Fruit fly (Drosophila melanogaster) whole organism, embryonic: ENCODE measurements around the gene CG15431.

Experiments
- Ada2b ChIP-seq: fragments of 200-800 bp; sonication (Bioruptor generic); IDR thresholded peaks from 2 replicates; pipeline ENCODE4 v1.3.6; 2022; ENCODE audit warnings: missing biosample characterization, missing genetic modification characterization
- Asciz ChIP-seq: fragments of 200-800 bp; sonication (Bioruptor generic); optimal IDR thresholded peaks from 2 replicates; lab custom pipeline; 2017; ENCODE audit warnings: missing biosample characterization, mild to moderate bottlenecking, missing genetic modification characterization, missing genetic modification reagents
- CG10321 ChIP-seq: fragments of 200-800 bp; sonication (Bioruptor generic); IDR thresholded peaks from 2 replicates; pipeline ENCODE4 v1.3.6; 2022; ENCODE audit warnings: missing biosample characterization, missing genetic modification characterization
- CG10565 ChIP-seq: fragments of 200-800 bp; sonication (Bioruptor generic); optimal IDR thresholded peaks from 3 replicates; lab custom pipeline; 2016; ENCODE audit warnings: missing biosample characterization, mild to moderate bottlenecking, missing genetic modification characterization
- CG1529 ChIP-seq: fragments of 200-800 bp; sonication (Bioruptor generic); optimal IDR thresholded peaks from 3 replicates; lab custom pipeline; 2018; ENCODE audit warnings: missing biosample characterization, missing genetic modification characterization
- CG15514 ChIP-seq: fragments of 200-800 bp; sonication (Bioruptor generic); optimal IDR thresholded peaks from 3 replicates; lab custom pipeline; 2017; ENCODE audit warnings: missing biosample characterization, missing genetic modification characterization, mild to moderate bottlenecking, moderate library complexity, missing genetic modification reagents
- CG1602 ChIP-seq: fragments of 200-800 bp; sonication (Bioruptor generic); optimal IDR thresholded peaks from 3 replicates; lab custom pipeline; 2016; ENCODE audit warnings: missing biosample characterization, missing genetic modification characterization
- CG1603 ChIP-seq: fragments of 200-800 bp; sonication (Bioruptor generic); optimal IDR thresholded peaks from 2 replicates; lab custom pipeline; 2019; ENCODE audit warnings: missing biosample characterization, mild to moderate bottlenecking, missing genetic modification characterization, moderate library complexity
- CG17568 ChIP-seq: fragments of 200-800 bp; sonication (Bioruptor generic); optimal IDR thresholded peaks from 2 replicates; lab custom pipeline; 2018; ENCODE audit warnings: missing biosample characterization, mild to moderate bottlenecking, missing genetic modification characterization, moderate library complexity
- CG30020 ChIP-seq: fragments of 200-800 bp; optimal IDR thresholded peaks from 2 replicates; lab custom pipeline; 2019; ENCODE audit warnings: missing biosample characterization, mild to moderate bottlenecking, missing genetic modification characterization, moderate library complexity
- CG4360 ChIP-seq: fragments of 200-800 bp; sonication (Bioruptor generic); IDR thresholded peaks from 2 replicates; pipeline ENCODE4 v1.3.6; 2022; ENCODE audit warnings: missing biosample characterization, missing genetic modification characterization
- CG6254 ChIP-seq: fragments of 200-800 bp; sonication (Bioruptor generic); optimal IDR thresholded peaks from 3 replicates; lab custom pipeline; 2017; ENCODE audit warnings: mild to moderate bottlenecking, missing biosample characterization, missing genetic modification reagents, missing genetic modification characterization
- CG6765 ChIP-seq: fragments of 200-800 bp; sonication (Bioruptor generic); optimal IDR thresholded peaks from 3 replicates; lab custom pipeline; 2017; ENCODE audit warnings: missing biosample characterization, mild to moderate bottlenecking, missing genetic modification characterization
- CG6813 ChIP-seq: fragments of 200-800 bp; sonication (Bioruptor generic); optimal IDR thresholded peaks from 2 replicates; lab custom pipeline; 2017; ENCODE audit warnings: missing biosample characterization, missing genetic modification characterization, mild to moderate bottlenecking, moderate library complexity, missing genetic modification reagents
- CG7786 ChIP-seq: fragments of 200-800 bp; sonication (Bioruptor generic); optimal IDR thresholded peaks from 2 replicates; lab custom pipeline; 2016; ENCODE audit warnings: missing biosample characterization, missing genetic modification characterization
- CG8765 ChIP-seq: fragments of 200-800 bp; sonication (Bioruptor generic); IDR thresholded peaks from 2 replicates; pipeline ENCODE4 v1.3.6; 2022; ENCODE audit warnings: missing biosample characterization, missing genetic modification characterization
- CrebB ChIP-seq: fragments of 200-800 bp; sonication (Bioruptor generic); optimal IDR thresholded peaks from 3 replicates; lab custom pipeline; 2018; ENCODE audit warnings: missing biosample characterization, mild to moderate bottlenecking, missing genetic modification characterization
- Dp ChIP-seq: fragments of 200-800 bp; sonication (Bioruptor generic); optimal IDR thresholded peaks from 2 replicates; lab custom pipeline; 2018; ENCODE audit warnings: missing biosample characterization, mild to moderate bottlenecking, missing genetic modification characterization, moderate library complexity
- ERR ChIP-seq: fragments of 200-800 bp; sonication (Bioruptor generic); optimal IDR thresholded peaks from 2 replicates; lab custom pipeline; 2016; ENCODE audit warnings: missing biosample characterization, missing genetic modification characterization
- HLH3B ChIP-seq: fragments of 200-800 bp; sonication (Bioruptor generic); IDR thresholded peaks from 2 replicates; pipeline ENCODE4 v1.3.6; 2022; ENCODE audit warnings: missing biosample characterization, missing genetic modification characterization
- HLHmδ ChIP-seq: fragments of 200-800 bp; sonication (Bioruptor generic); optimal IDR thresholded peaks from 2 replicates; lab custom pipeline; 2018; ENCODE audit warnings: missing biosample characterization, mild to moderate bottlenecking, missing genetic modification characterization, moderate library complexity
- Hey ChIP-seq: fragments of 200-800 bp; sonication (Bioruptor generic); optimal IDR thresholded peaks from 3 replicates; lab custom pipeline; 2018; ENCODE audit warnings: missing biosample characterization, mild to moderate bottlenecking, missing genetic modification characterization
- Hmx ChIP-seq: fragments of 200-800 bp; sonication (Bioruptor generic); optimal IDR thresholded peaks from 2 replicates; lab custom pipeline; 2016; ENCODE audit warnings: missing biosample characterization, missing genetic modification characterization
- Hsf ChIP-seq: fragments of 200-800 bp; sonication (Bioruptor generic); optimal IDR thresholded peaks from 3 replicates; lab custom pipeline; 2016; ENCODE audit warnings: missing biosample characterization, missing genetic modification characterization
- MESR4 ChIP-seq: fragments of 200-800 bp; sonication (Bioruptor generic); optimal IDR thresholded peaks from 2 replicates; lab custom pipeline; 2018; ENCODE audit warnings: missing biosample characterization, mild to moderate bottlenecking, missing genetic modification characterization, moderate library complexity
- Myb ChIP-seq: fragments of 200-800 bp; sonication (Bioruptor generic); optimal IDR thresholded peaks from 2 replicates; lab custom pipeline; 2016; ENCODE audit warnings: missing biosample characterization, missing genetic modification characterization
- Opbp ChIP-seq: fragments of 200-800 bp; sonication (Bioruptor generic); IDR thresholded peaks from 3 replicates; pipeline ENCODE4 v1.3.6; 2022; ENCODE audit warnings: missing biosample characterization, missing genetic modification characterization; ENCODE audit not compliant: partially characterized antibody
- Tbp ChIP-seq: fragments of >200 bp; optimal IDR thresholded peaks from 2 replicates; lab custom pipeline; 2018; ENCODE audit warnings: missing biosample characterization, missing genetic modification characterization
- Trl ChIP-seq, 3 experiments: fragments of >200 bp in 2 of 3; fragments of 200-800 bp in 1 of 3; sonication (Bioruptor generic) in 1 of 3; optimal IDR thresholded peaks; 2 replicates in 1 of 3; 3 replicates in 2 of 3; lab custom pipeline; 2016 to 2017; ENCODE audit warnings: missing biosample characterization in 1 of 3, missing genetic modification characterization in 1 of 3
- Usf ChIP-seq: fragments of 200-800 bp; sonication (Bioruptor generic); optimal IDR thresholded peaks from 2 replicates; lab custom pipeline; 2017; ENCODE audit warnings: missing genotype, missing biosample characterization, missing genetic modification characterization
- ac ChIP-seq: fragments of 200-800 bp; sonication (Bioruptor generic); optimal IDR thresholded peaks from 3 replicates; lab custom pipeline; 2017; ENCODE audit warnings: missing biosample characterization, mild to moderate bottlenecking, missing genetic modification characterization
- al ChIP-seq: fragments of 200-800 bp; sonication (Bioruptor generic); IDR thresholded peaks from 2 replicates; pipeline ENCODE4 v1.3.6; 2022; ENCODE audit warnings: missing biosample characterization, missing genetic modification characterization
- ap ChIP-seq: fragments of 200-800 bp; sonication (Bioruptor generic); IDR thresholded peaks from 2 replicates; pipeline ENCODE4 v1.3.6; 2022; ENCODE audit warnings: missing biosample characterization, missing genetic modification characterization
- corto ChIP-seq: fragments of 200-800 bp; sonication (Bioruptor generic); optimal IDR thresholded peaks from 2 replicates; lab custom pipeline; 2016; ENCODE audit warnings: missing biosample characterization, mild to moderate bottlenecking, missing genetic modification characterization, moderate library complexity
- gce ChIP-seq: fragments of 200-800 bp; sonication (Bioruptor generic); IDR thresholded peaks from 3 replicates; pipeline ENCODE4 v1.3.6; 2022; ENCODE audit warnings: missing biosample characterization, missing genetic modification characterization
- hth ChIP-seq: fragments of >200 bp; optimal IDR thresholded peaks from 2 replicates; lab custom pipeline; 2017; ENCODE audit warnings: inconsistent platforms
- jigr1 ChIP-seq: fragments of 200-800 bp; sonication (Bioruptor generic); IDR thresholded peaks from 3 replicates; pipeline ENCODE4 v1.3.6; 2022; ENCODE audit warnings: missing biosample characterization, missing genetic modification characterization
- kni ChIP-seq: fragments of 200-800 bp; sonication (Bioruptor generic); optimal IDR thresholded peaks from 3 replicates; lab custom pipeline; 2017; ENCODE audit warnings: mild to moderate bottlenecking, missing biosample characterization, missing genetic modification reagents, missing genetic modification characterization
- lab ChIP-seq: fragments of 200-800 bp; sonication (Bioruptor generic); optimal IDR thresholded peaks from 3 replicates; lab custom pipeline; 2017; ENCODE audit warnings: missing biosample characterization, missing genetic modification characterization, mild to moderate bottlenecking, moderate library complexity, missing genetic modification reagents
- nau ChIP-seq: fragments of 200-800 bp; sonication (Bioruptor generic); optimal IDR thresholded peaks from 3 replicates; lab custom pipeline; 2017; ENCODE audit warnings: missing biosample characterization, mild to moderate bottlenecking, missing genetic modification characterization, missing genetic modification reagents
- onecut ChIP-seq: fragments of 200-800 bp; sonication (Bioruptor generic); IDR thresholded peaks from 2 replicates; pipeline ENCODE4 v1.3.6; 2022; ENCODE audit warnings: missing biosample characterization, missing genetic modification characterization
- prd ChIP-seq, 3 experiments: fragments of >200 bp in 2 of 3; fragments of 200-800 bp in 1 of 3; sonication (Bioruptor generic) in 1 of 3; optimal IDR thresholded peaks in 2 of 3; IDR thresholded peaks in 1 of 3; 2 replicates in 2 of 3; 3 replicates in 1 of 3; pipeline versions ENCODE4 v1.3.6 to Lab custom; 2017 to 2022; ENCODE audit warnings: missing biosample characterization in 1 of 3, missing genetic modification characterization in 1 of 3
- repo ChIP-seq: fragments of 200-800 bp; sonication (Bioruptor generic); optimal IDR thresholded peaks from 2 replicates; lab custom pipeline; 2016; ENCODE audit warnings: missing biosample characterization, missing genetic modification characterization
- salm ChIP-seq: fragments of 200-800 bp; sonication (Bioruptor generic); optimal IDR thresholded peaks from 2 replicates; lab custom pipeline; 2018; ENCODE audit warnings: missing biosample characterization, mild to moderate bottlenecking, missing genetic modification characterization
- schlank ChIP-seq: fragments of 200-800 bp; sonication (Bioruptor generic); optimal IDR thresholded peaks from 2 replicates; lab custom pipeline; 2018; ENCODE audit warnings: missing biosample characterization, mild to moderate bottlenecking, missing genetic modification characterization
- sisA ChIP-seq: fragments of 200-800 bp; sonication (Bioruptor generic); IDR thresholded peaks from 2 replicates; pipeline ENCODE4 v1.3.6; 2022; ENCODE audit warnings: missing biosample characterization, missing genetic modification characterization
- stc ChIP-seq: fragments of 200-800 bp; sonication (Bioruptor generic); IDR thresholded peaks from 2 replicates; pipeline ENCODE4 v1.3.6; 2022; ENCODE audit warnings: missing biosample characterization, missing genetic modification characterization

Gene CG15431

dm6 chr2L:4458119-4459056 lies 17.3 kb upstream of the CG15431 start, which contains the start of gene RpL27A (continued):
- TF ChIP-seq CG7786 (GFP tag; lab: Kevin White, UChicago) (peak; percentile 40), ap (GFP tag; lab: Robert Waterston, UW) (peak; percentile 61), CG17568 (GFP tag; lab: Kevin White, UChicago) (no peak), CrebB (tag; lab: Kevin White, UChicago) (peak; percentile 86), CG1603 (tag; lab: Kevin White, UChicago) (peak; percentile 87), prd (optimal IDR thresholded peaks at IDR 0.05; lab: Kevin White, UChicago) (no peak), prd (GFP tag; IDR thresholded peaks at IDR 0.05; lab: Robert Waterston, UW) (peak; percentile 65), kni (GFP tag; lab: Kevin White, UChicago) (peak; percentile 63), MESR4 (peak; percentile 100), CG1602 (GFP tag; lab: Kevin White, UChicago) (peak; percentile 47), onecut (peak; percentile 88), Trl (optimal IDR thresholded peaks at IDR 0.05; lab: Kevin White, UChicago) (no peak), Trl (GFP tag; optimal IDR thresholded peaks at IDR 0.05; lab: Kevin White, UChicago) (peak; percentile 86), Dp (GFP tag; lab: Kevin White, UChicago) (peak; percentile 72), stc (GFP tag; lab: Robert Waterston, UW) (peak; percentile 79), Asciz (GFP tag; lab: Kevin White, UChicago) (peak; percentile 79), CG8765 (GFP tag; lab: Robert Waterston, UW) (no peak), Opbp (peak; percentile 100), hth (lab: Kevin White, UChicago) (no peak), HLHmδ (GFP tag; lab: Kevin White, UChicago) (peak; percentile 98), ERR (GFP tag; lab: Kevin White, UChicago) (peak; percentile 57), jigr1 (GFP tag; lab: Robert Waterston, UW) (0 out of 3 replicates have a peak, but pooled peaks have one; percentile 25), salm (tag; lab: Kevin White, UChicago) (peak; percentile 51), corto (GFP tag; lab: Kevin White, UChicago) (no peak), Myb (GFP tag; lab: Kevin White, UChicago) (peak; percentile 79), ac (GFP tag; lab: Kevin White, UChicago) (peak; percentile 74), Hsf (peak; percentile 69), Hmx (GFP tag; lab: Kevin White, UChicago) (peak; percentile 40), repo (GFP tag; lab: Kevin White, UChicago) (peak; percentile 61), HLH3B (GFP tag; lab: Robert Waterston, UW) (peak; percentile 70), gce (GFP tag; lab: Robert Waterston, UW) (peak; percentile 85), CG10565 (GFP tag; lab: Kevin White, UChicago) (no peak), Ada2b (peak; percentile 56), CG4360 (GFP tag; lab: Robert Waterston, UW) (peak; percentile 58; the same call in 1 of the 2 replicates), CG6254 (GFP tag; lab: Kevin White, UChicago) (peak; percentile 66), Tbp (GFP tag; lab: Kevin White, UChicago) (no peak), lab (GFP tag; lab: Kevin White, UChicago) (peak; percentile 93), CG30020 (tag; lab: Kevin White, UChicago) (peak; percentile 94), al (GFP tag; lab: Robert Waterston, UW) (peak; percentile 71), schlank (tag; lab: Kevin White, UChicago) (peak; percentile 84), nau (peak; percentile 75), CG6765 (GFP tag; lab: Kevin White, UChicago) (peak; percentile 84), Usf (GFP tag; lab: Kevin White, UChicago) (peak; percentile 69), CG1529 (GFP tag; lab: Kevin White, UChicago) (peak; percentile 68), Hey (tag; lab: Kevin White, UChicago) (peak; percentile 82), CG10321 (GFP tag; lab: Robert Waterston, UW) (peak; percentile 53; the same call in 1 of the 2 replicates), CG15514 (GFP tag; lab: Kevin White, UChicago) (peak; percentile 85), CG6813 (GFP tag; lab: Kevin White, UChicago) (peak; percentile 83), sisA (GFP tag; lab: Robert Waterston, UW) (peak; percentile 54; the same call in 1 of the 2 replicates)
